Fruit fly (Drosophila melanogaster): ENCODE data around the gene Akap200.

Gene Akap200

dm6 chr2L:8414887-8415883 lies at the start of gene Akap200, which contains the start of gene CG13398:
Gene Akap200 (plus strand): TSS chr2L:8415690.
Gene CG13398 (minus strand): TSS chr2L:8415256.
- peak; percentile 35 for TF ChIP-seq Sox102F (GFP tag; optimal IDR thresholded peaks at IDR 0.05)
- TF ChIP-seq CG6808 (GFP tag; optimal IDR thresholded peaks at IDR 0.05), result peak; percentile 39
- peak; percentile 24 for TF ChIP-seq topi (GFP tag; optimal IDR thresholded peaks at IDR 0.05)
- peak; percentile 18 for TF ChIP-seq CG3919 (GFP tag; optimal IDR thresholded peaks at IDR 0.05)
- peak; percentile 48 for TF ChIP-seq Hr4 (GFP tag; optimal IDR thresholded peaks at IDR 0.05)
- TF ChIP-seq CG6854 (GFP tag; optimal IDR thresholded peaks at IDR 0.05), result peak; percentile 41
- TF ChIP-seq fkh (GFP tag; optimal IDR thresholded peaks at IDR 0.05), result peak; percentile 78
- no peak for TF ChIP-seq CG8319 (GFP tag; optimal IDR thresholded peaks at IDR 0.05)
- TF ChIP-seq net (GFP tag; optimal IDR thresholded peaks at IDR 0.05), result peak; percentile 46
- peak; percentile 38 for TF ChIP-seq Met (GFP tag; optimal IDR thresholded peaks at IDR 0.05)
- TF ChIP-seq svp (GFP tag), result peak; percentile 84
- TF ChIP-seq esn (GFP tag; optimal IDR thresholded peaks at IDR 0.05), result peak; percentile 71
- TF ChIP-seq CG6163 (GFP tag; IDR thresholded peaks at IDR 0.05), result peak; percentile 68; the same call in 1 of the 3 replicates
- TF ChIP-seq Eip78C (GFP tag), result peak; percentile 76
- peak; percentile 34 for TF ChIP-seq CG8632 (GFP tag; optimal IDR thresholded peaks at IDR 0.05)
- TF ChIP-seq CG10669 (GFP tag; optimal IDR thresholded peaks at IDR 0.05), result no peak
- peak; percentile 2 for TF ChIP-seq dsx (GFP tag; optimal IDR thresholded peaks at IDR 0.05; ENCODE audit: poor library complexity, severe bottlenecking)
- TF ChIP-seq achi (GFP tag; optimal IDR thresholded peaks at IDR 0.05), result peak; percentile 52
- TF ChIP-seq CG32006 (GFP tag; optimal IDR thresholded peaks at IDR 0.05), result no peak
- peak; percentile 64 for TF ChIP-seq CG10631 (GFP tag; optimal IDR thresholded peaks at IDR 0.05)
- peak; percentile 12 for TF ChIP-seq Ets21C (GFP tag; optimal IDR thresholded peaks at IDR 0.05)
- TF ChIP-seq acj6 (GFP tag; optimal IDR thresholded peaks at IDR 0.05), result no peak
- TF ChIP-seq CG8119 (GFP tag; IDR thresholded peaks at IDR 0.05), result peak; percentile 55; the same call in 1 of the 3 replicates
- peak; percentile 7 for TF ChIP-seq CG6792 (GFP tag; optimal IDR thresholded peaks at IDR 0.05)
- peak; percentile 6 to 45 for TF ChIP-seq ss (GFP tag; optimal IDR thresholded peaks at IDR 0.05)
- no peak for TF ChIP-seq CG6276 (GFP tag; optimal IDR thresholded peaks at IDR 0.05)
- TF ChIP-seq Lpt (GFP tag; optimal IDR thresholded peaks at IDR 0.05), result no peak
- peak; percentile 48 for TF ChIP-seq CG3032 (tag; optimal IDR thresholded peaks at IDR 0.05)
- TF ChIP-seq CG11902 (GFP tag; optimal IDR thresholded peaks at IDR 0.05), result no peak
- TF ChIP-seq Eip75B (GFP tag; optimal IDR thresholded peaks at IDR 0.05), result peak; percentile 30
- peak; percentile 27 for TF ChIP-seq cyc (GFP tag; optimal IDR thresholded peaks at IDR 0.05)
- TF ChIP-seq lz (GFP tag; optimal IDR thresholded peaks at IDR 0.05), result peak; percentile 22
- no peak for TF ChIP-seq CG11762 (GFP tag; optimal IDR thresholded peaks at IDR 0.05; ENCODE audit: insufficient read depth)
- peak; percentile 58 for TF ChIP-seq vri (GFP tag; optimal IDR thresholded peaks at IDR 0.05)
- TF ChIP-seq CG31627 (GFP tag; optimal IDR thresholded peaks at IDR 0.05), result peak; percentile 47
- TF ChIP-seq CG34406 (GFP tag; optimal IDR thresholded peaks at IDR 0.05), result peak; percentile 53
- TF ChIP-seq CG9139 (GFP tag; optimal IDR thresholded peaks at IDR 0.05), result no peak
- TF ChIP-seq Ets96B (tag; optimal IDR thresholded peaks at IDR 0.05), result peak; percentile 25
- TF ChIP-seq CG7368 (GFP tag; optimal IDR thresholded peaks at IDR 0.05), result peak; percentile 25

All from whole organism, prepupa.